Fruit fly (Drosophila melanogaster) whole organism, embryonic: ENCODE measurements around the gene CG15019.
A peak's percentile ranks its signal among the peaks of the same experiment; 100 is the strongest.

Experiments used
- Aef1 ChIP-seq: fragments of 200-800 bp; sonication (Bioruptor generic); IDR thresholded peaks from 3 replicates; pipeline ENCODE4 v1.3.6; 2022; ENCODE audit warnings: missing biosample characterization, missing genetic modification characterization
- BEAF-32 ChIP-seq: fragments of 200-800 bp; sonication (Bioruptor generic); optimal IDR thresholded peaks from 3 replicates; lab custom pipeline; 2017; ENCODE audit warnings: missing biosample characterization, missing genetic modification characterization, mild to moderate bottlenecking, moderate library complexity, missing genetic modification reagents
- CG12769 ChIP-seq: fragments of 200-800 bp; sonication (Bioruptor generic); optimal IDR thresholded peaks from 2 replicates; lab custom pipeline; 2019; ENCODE audit warnings: missing biosample characterization, mild to moderate bottlenecking, missing genetic modification characterization, moderate library complexity
- CG13287 ChIP-seq: fragments of 200-800 bp; sonication (Bioruptor generic); IDR thresholded peaks from 2 replicates; pipeline ENCODE4 v1.3.6; 2022; ENCODE audit warnings: missing biosample characterization, missing genetic modification characterization; ENCODE audit not compliant: partially characterized antibody
- CG13894 ChIP-seq: fragments of 200-800 bp; sonication (Bioruptor generic); optimal IDR thresholded peaks from 3 replicates; lab custom pipeline; 2018; ENCODE audit warnings: missing biosample characterization, mild to moderate bottlenecking, missing genetic modification characterization, moderate library complexity
- CG15269 ChIP-seq: fragments of 200-800 bp; sonication (Bioruptor generic); optimal IDR thresholded peaks from 2 replicates; lab custom pipeline; 2018; ENCODE audit warnings: missing biosample characterization, mild to moderate bottlenecking, missing genetic modification characterization, moderate library complexity
- CG15514 ChIP-seq: fragments of 200-800 bp; sonication (Bioruptor generic); optimal IDR thresholded peaks from 3 replicates; lab custom pipeline; 2017; ENCODE audit warnings: missing biosample characterization, missing genetic modification characterization, mild to moderate bottlenecking, moderate library complexity, missing genetic modification reagents
- CG16779 ChIP-seq: fragments of 200-800 bp; sonication (Bioruptor generic); IDR thresholded peaks from 2 replicates; pipeline ENCODE4 v1.3.6; 2022; ENCODE audit warnings: missing biosample characterization, missing genetic modification characterization
- CG17361 ChIP-seq: fragments of 200-800 bp; sonication (Bioruptor generic); IDR thresholded peaks from 3 replicates; pipeline ENCODE4 v1.3.6; 2022; ENCODE audit warnings: missing biosample characterization, missing genetic modification characterization
- CG18599 ChIP-seq: fragments of 200-800 bp; sonication (Bioruptor generic); optimal IDR thresholded peaks from 3 replicates; lab custom pipeline; 2017; ENCODE audit warnings: missing biosample characterization, missing genetic modification characterization, mild to moderate bottlenecking, moderate library complexity, missing genetic modification reagents
- CG31441 ChIP-seq: fragments of 200-800 bp; sonication (Bioruptor generic); IDR thresholded peaks from 2 replicates; pipeline ENCODE4 v1.3.6; 2022; ENCODE audit warnings: missing biosample characterization, missing genetic modification characterization
- CG34224 ChIP-seq: fragments of 200-800 bp; sonication (Bioruptor generic); IDR thresholded peaks from 3 replicates; pipeline ENCODE4 v1.3.6; 2022; ENCODE audit warnings: missing biosample characterization, missing genetic modification characterization; ENCODE audit not compliant: partially characterized antibody
- CG3995 ChIP-seq: fragments of 200-800 bp; sonication (Bioruptor generic); optimal IDR thresholded peaks from 3 replicates; lab custom pipeline; 2016; ENCODE audit warnings: missing biosample characterization, missing genetic modification characterization
- CG7372 ChIP-seq: fragments of 200-800 bp; sonication (Bioruptor generic); IDR thresholded peaks from 2 replicates; pipeline ENCODE4 v1.3.6; 2022; ENCODE audit warnings: missing biosample characterization, missing genetic modification characterization
- CG7745 ChIP-seq: fragments of 200-800 bp; sonication (Bioruptor generic); optimal IDR thresholded peaks from 2 replicates; lab custom pipeline; 2018; ENCODE audit warnings: missing biosample characterization, mild to moderate bottlenecking, missing genetic modification characterization, moderate library complexity
- CG9437 ChIP-seq: fragments of 200-800 bp; sonication (Bioruptor generic); optimal IDR thresholded peaks from 2 replicates; lab custom pipeline; 2018; ENCODE audit warnings: missing biosample characterization, mild to moderate bottlenecking, missing genetic modification characterization
- CG9817 ChIP-seq: fragments of 200-800 bp; sonication (Bioruptor generic); optimal IDR thresholded peaks from 2 replicates; lab custom pipeline; 2018; ENCODE audit warnings: missing biosample characterization, mild to moderate bottlenecking, missing genetic modification characterization, moderate library complexity
- CG9932 ChIP-seq: fragments of 200-800 bp; sonication (Bioruptor generic); IDR thresholded peaks from 2 replicates; pipeline ENCODE4 v1.3.6; 2022; ENCODE audit warnings: missing biosample characterization, missing genetic modification characterization
- CkIIα-i1 ChIP-seq: fragments of 200-800 bp; sonication (Bioruptor generic); IDR thresholded peaks from 2 replicates; pipeline ENCODE4 v1.3.6; 2022; ENCODE audit warnings: missing biosample characterization, missing genetic modification characterization
- Dbx ChIP-seq: fragments of 200-800 bp; sonication (Bioruptor generic); IDR thresholded peaks from 3 replicates; pipeline ENCODE4 v1.3.6; 2022; ENCODE audit warnings: missing biosample characterization, missing genetic modification characterization
- Dip2 ChIP-seq: fragments of 200-800 bp; sonication (Bioruptor generic); IDR thresholded peaks from 2 replicates; pipeline ENCODE4 v1.3.6; 2022; ENCODE audit warnings: missing biosample characterization, missing genetic modification characterization
- Dll ChIP-seq: fragments of 200-800 bp; sonication (Bioruptor generic); IDR thresholded peaks from 4 replicates; pipeline ENCODE4 v1.3.6; 2022; ENCODE audit warnings: missing biosample characterization, missing genetic modification characterization; ENCODE audit not compliant: partially characterized antibody
- Lhr ChIP-seq: fragments of 200-800 bp; sonication (Bioruptor generic); optimal IDR thresholded peaks from 3 replicates; lab custom pipeline; 2017; ENCODE audit warnings: mild to moderate bottlenecking, missing biosample characterization, missing genetic modification reagents, missing genetic modification characterization
- MBD-R2 ChIP-seq: fragments of 200-800 bp; sonication (Bioruptor generic); IDR thresholded peaks from 2 replicates; pipeline ENCODE4 v1.3.6; 2022; ENCODE audit warnings: missing biosample characterization, missing genetic modification characterization
- NC2β ChIP-seq: fragments of 200-800 bp; sonication (Bioruptor generic); optimal IDR thresholded peaks from 2 replicates; lab custom pipeline; 2016; ENCODE audit warnings: missing biosample characterization, missing genetic modification characterization
- Rfx ChIP-seq: fragments of 200-800 bp; sonication (Bioruptor generic); IDR thresholded peaks from 2 replicates; pipeline ENCODE4 v1.3.6; 2022; ENCODE audit warnings: missing biosample characterization, missing genetic modification characterization
- Scr ChIP-seq: fragments of 200-800 bp; sonication (Bioruptor generic); IDR thresholded peaks from 2 replicates; pipeline ENCODE4 v1.3.6; 2022; ENCODE audit warnings: missing biosample characterization, missing genetic modification characterization; ENCODE audit not compliant: partially characterized antibody
- Sry-β ChIP-seq: fragments of 200-800 bp; sonication (Bioruptor generic); optimal IDR thresholded peaks from 2 replicates; lab custom pipeline; 2018; ENCODE audit warnings: missing biosample characterization, mild to moderate bottlenecking, missing genetic modification characterization, moderate library complexity
- abd-A ChIP-seq: fragments of 200-800 bp; sonication (Bioruptor generic); optimal IDR thresholded peaks from 3 replicates; lab custom pipeline; 2019; ENCODE audit warnings: missing biosample characterization, mild to moderate bottlenecking, missing genetic modification characterization, moderate library complexity
- ash1 ChIP-seq: fragments of 200-800 bp; sonication (Bioruptor generic); optimal IDR thresholded peaks from 2 replicates; lab custom pipeline; 2018; ENCODE audit warnings: missing biosample characterization, mild to moderate bottlenecking, missing genetic modification characterization
- chinmo ChIP-seq: fragments of 200-800 bp; sonication (Bioruptor generic); IDR thresholded peaks from 4 replicates; pipeline ENCODE4 v1.3.6; 2022; ENCODE audit warnings: missing biosample characterization, missing genetic modification characterization; ENCODE audit not compliant: partially characterized antibody
- dimm ChIP-seq: fragments of 200-800 bp; sonication (Bioruptor generic); IDR thresholded peaks from 2 replicates; pipeline ENCODE4 v1.3.6; 2022; ENCODE audit warnings: missing biosample characterization, missing genetic modification characterization
- gsb ChIP-seq: fragments of 200-800 bp; sonication (Bioruptor generic); IDR thresholded peaks from 2 replicates; pipeline ENCODE4 v1.3.6; 2022; ENCODE audit warnings: missing biosample characterization, missing genetic modification characterization
- lab ChIP-seq: fragments of 200-800 bp; sonication (Bioruptor generic); optimal IDR thresholded peaks from 3 replicates; lab custom pipeline; 2017; ENCODE audit warnings: missing biosample characterization, missing genetic modification characterization, mild to moderate bottlenecking, moderate library complexity, missing genetic modification reagents
- luna ChIP-seq: fragments of 200-800 bp; sonication (Bioruptor generic); optimal IDR thresholded peaks from 2 replicates; lab custom pipeline; 2016; ENCODE audit warnings: missing biosample characterization, missing genetic modification characterization
- oc ChIP-seq: fragments of 200-800 bp; sonication (Bioruptor generic); optimal IDR thresholded peaks from 2 replicates; lab custom pipeline; 2018; ENCODE audit warnings: missing biosample characterization, mild to moderate bottlenecking, missing genetic modification characterization, moderate library complexity
- pros ChIP-seq: fragments of 200-800 bp; sonication (Bioruptor generic); optimal IDR thresholded peaks from 3 replicates; lab custom pipeline; 2019; ENCODE audit warnings: missing biosample characterization, mild to moderate bottlenecking, missing genetic modification characterization, moderate library complexity
- scrt ChIP-seq: fragments of 200-800 bp; sonication (Bioruptor generic); optimal IDR thresholded peaks from 2 replicates; lab custom pipeline; 2018; ENCODE audit warnings: missing biosample characterization, mild to moderate bottlenecking, missing genetic modification characterization, moderate library complexity
- sens ChIP-seq: fragments of 200-800 bp; sonication (Bioruptor generic); peaks from one replicate; lab custom pipeline; 2016; ENCODE audit warnings: missing biosample characterization, missing genetic modification characterization
- sens-2 ChIP-seq: fragments of 200-800 bp; sonication (Bioruptor generic); IDR thresholded peaks from 2 replicates; pipeline ENCODE4 v1.3.6; 2022; ENCODE audit warnings: missing biosample characterization, missing genetic modification characterization
- sug ChIP-seq: fragments of 200-800 bp; optimal IDR thresholded peaks from 2 replicates; lab custom pipeline; 2019; ENCODE audit warnings: missing biosample characterization, mild to moderate bottlenecking, missing genetic modification characterization, moderate library complexity
- toy ChIP-seq: fragments of 200-800 bp; sonication (Bioruptor generic); IDR thresholded peaks from 2 replicates; pipeline ENCODE4 v1.3.6; 2022; ENCODE audit warnings: missing biosample characterization, missing genetic modification characterization
- unc-4 ChIP-seq: fragments of 200-800 bp; sonication (Bioruptor generic); IDR thresholded peaks from 2 replicates; pipeline ENCODE4 v1.3.6; 2022; ENCODE audit warnings: missing biosample characterization, missing genetic modification characterization; ENCODE audit not compliant: partially characterized antibody
- zfh2 ChIP-seq: fragments of 200-800 bp; sonication (Bioruptor generic); optimal IDR thresholded peaks from 2 replicates; lab custom pipeline; 2016; ENCODE audit warnings: missing biosample characterization, missing genetic modification characterization

The CG15019 gene

dm6 chr3L:4445824-4446223 is 40.0 kb upstream of the CG15019 start (continued):
- peak; percentile 13 for TF ChIP-seq CG9817
- peak; percentile 43 for TF ChIP-seq sens (GFP tag; lab: Kevin White, UChicago)
- no peak for TF ChIP-seq ash1 (GFP tag; lab: Kevin White, UChicago)
- peak; percentile 33; the same call in 1 of the 2 replicates for TF ChIP-seq MBD-R2 (GFP tag; lab: Robert Waterston, UW)
- peak; percentile 77; the same call in 2 of the 3 replicates for TF ChIP-seq Dbx (GFP tag; lab: Robert Waterston, UW)
- TF ChIP-seq CG16779: no peak
- 0 out of 2 replicates have a peak, but pooled peaks have one; percentile 26 for TF ChIP-seq CG31441 (GFP tag; lab: Robert Waterston, UW)
- TF ChIP-seq CG17361: 0 out of 3 replicates have a peak, but pooled peaks have one; percentile 28
- peak; percentile 2 for TF ChIP-seq luna (GFP tag; lab: Kevin White, UChicago)
- TF ChIP-seq sens-2: no peak
- peak; percentile 3 for TF ChIP-seq CG15269 (tag; lab: Kevin White, UChicago)
- TF ChIP-seq lab (GFP tag; lab: Kevin White, UChicago): peak; percentile 63
- TF ChIP-seq scrt (GFP tag; lab: Kevin White, UChicago): peak; percentile 38
- TF ChIP-seq Aef1 (GFP tag; lab: Robert Waterston, UW): 0 out of 3 replicates have a peak, but pooled peaks have one; percentile 12
- 0 out of 2 replicates have a peak, but pooled peaks have one; percentile 12 for TF ChIP-seq toy (GFP tag; lab: Robert Waterston, UW)
- TF ChIP-seq zfh2 (GFP tag; lab: Kevin White, UChicago): peak; percentile 40
- no peak for TF ChIP-seq NC2β (GFP tag; lab: Kevin White, UChicago)
- no peak for TF ChIP-seq dimm (GFP tag; lab: Robert Waterston, UW)

- peak; percentile 57; the same call in 1 of the 4 replicates for TF ChIP-seq chinmo (GFP tag; lab: Robert Waterston, UW)
- TF ChIP-seq abd-A (tag; lab: Kevin White, UChicago): peak; percentile 83
- TF ChIP-seq CG3995: no peak
- TF ChIP-seq, all 482 proteins: peak for 2
Measured at dm6 chr3L:4442168-4442567, 36.3 kb upstream of the CG15019 start.

dm6 chr3L:4440153-4440552 is 34.3 kb upstream of the CG15019 start:
- TF ChIP-seq sug (tag; lab: Kevin White, UChicago) (no peak), abd-A (tag; lab: Kevin White, UChicago) (peak; percentile 88), gsb (GFP tag; lab: Robert Waterston, UW) (no peak), CG9437 (GFP tag; lab: Kevin White, UChicago) (peak; percentile 88), CG7745 (tag; lab: Kevin White, UChicago) (peak; percentile 69), CG9932 (GFP tag; lab: Robert Waterston, UW) (peak; percentile 18; the same call in 1 of the 2 replicates), Lhr (GFP tag; lab: Kevin White, UChicago) (no peak), Dip2 (GFP tag; lab: Robert Waterston, UW) (no peak), CG13894 (tag; lab: Kevin White, UChicago) (peak; percentile 37), CG12769 (tag; lab: Kevin White, UChicago) (no peak), CG18599 (no peak), CkIIα-i1 (GFP tag; lab: Robert Waterston, UW) (no peak), Dll (0 out of 4 replicates have a peak, but pooled peaks have one; percentile 17), BEAF-32 (GFP tag; lab: Kevin White, UChicago) (peak; percentile 13), oc (tag; lab: Kevin White, UChicago) (peak; percentile 3), CG13287 (GFP tag; lab: Robert Waterston, UW) (peak; percentile 50), Sry-β (peak; percentile 64), CG31441 (GFP tag; lab: Robert Waterston, UW) (no peak), CG34224 (GFP tag; lab: Robert Waterston, UW) (no peak), CG7372 (GFP tag; lab: Robert Waterston, UW) (0 out of 2 replicates have a peak, but pooled peaks have one; percentile 5), pros (GFP tag; lab: Kevin White, UChicago) (peak; percentile 19), CG15514 (GFP tag; lab: Kevin White, UChicago) (peak; percentile 97), unc-4 (GFP tag; lab: Robert Waterston, UW) (0 out of 2 replicates have a peak, but pooled peaks have one; percentile 16), Scr (GFP tag; lab: Robert Waterston, UW) (no peak), Rfx (peak; percentile 36; the same call in 1 of the 2 replicates)
